Fruit fly (Drosophila melanogaster): ENCODE results near the gene Mpp6.

Mpp6 gene

dm6 chr2L:21189273-21189781, 33.2 kb downstream of the Mpp6 start:
- no peak for TF ChIP-seq CrebA (GFP tag; optimal IDR thresholded peaks at IDR 0.05; ENCODE audit: borderline replicate concordance)
- TF ChIP-seq CG9705 (GFP tag; optimal IDR thresholded peaks at IDR 0.05), result no peak
- TF ChIP-seq GATAd (GFP tag; optimal IDR thresholded peaks at IDR 0.05), result no peak
- TF ChIP-seq HLH106 (tag; optimal IDR thresholded peaks at IDR 0.05), result no peak
- no peak for TF ChIP-seq Rel (GFP tag; optimal IDR thresholded peaks at IDR 0.05)
- no peak for TF ChIP-seq Rel (tag; optimal IDR thresholded peaks at IDR 0.05)
- no peak for TF ChIP-seq ey (GFP tag; optimal IDR thresholded peaks at IDR 0.05)
- TF ChIP-seq Myc (optimal IDR thresholded peaks at IDR 0.05), result no peak

dm6 chr2L:21195331-21195730, 39.2 kb downstream of the Mpp6 start:
- TF ChIP-seq CG32264 (GFP tag; optimal IDR thresholded peaks at IDR 0.05), result no peak
- TF ChIP-seq GATAd (GFP tag; optimal IDR thresholded peaks at IDR 0.05), result no peak
- TF ChIP-seq Abd-B (GFP tag; optimal IDR thresholded peaks at IDR 0.05), result no peak
- TF ChIP-seq Dif (GFP tag; optimal IDR thresholded peaks at IDR 0.05; ENCODE audit: partially characterized antibody), result no peak
- TF ChIP-seq foxo (GFP tag; optimal IDR thresholded peaks at IDR 0.05), result peak in 1 of 2 experiments; percentile 12
- peak; percentile 4 for TF ChIP-seq rgr (GFP tag; optimal IDR thresholded peaks at IDR 0.05)
- no peak for TF ChIP-seq lola (GFP tag; optimal IDR thresholded peaks at IDR 0.05)
- no peak for TF ChIP-seq woc (GFP tag; optimal IDR thresholded peaks at IDR 0.05)
- no peak for TF ChIP-seq usp (GFP tag; optimal IDR thresholded peaks at IDR 0.05)
- no peak for TF ChIP-seq dmrt93B (GFP tag; optimal IDR thresholded peaks at IDR 0.05)
- TF ChIP-seq ey (GFP tag; optimal IDR thresholded peaks at IDR 0.05), result peak; percentile 9
- TF ChIP-seq h (GFP tag; optimal IDR thresholded peaks at IDR 0.05), result peak; percentile 14

- TF ChIP-seq HLH106 (tag; optimal IDR thresholded peaks at IDR 0.05) (peak; percentile 28), CG9705 (GFP tag; optimal IDR thresholded peaks at IDR 0.05) (no peak), sv (GFP tag; optimal IDR thresholded peaks at IDR 0.05) (no peak), fru (GFP tag; optimal IDR thresholded peaks at IDR 0.05) (peak; percentile 46), foxo (GFP tag; optimal IDR thresholded peaks at IDR 0.05) (peak in 1 of 2 experiments; percentile 8), ey (GFP tag; optimal IDR thresholded peaks at IDR 0.05) (no peak), Abd-B (GFP tag; optimal IDR thresholded peaks at IDR 0.05) (no peak), rgr (GFP tag; optimal IDR thresholded peaks at IDR 0.05) (no peak), Hnf4 (GFP tag; optimal IDR thresholded peaks at IDR 0.05) (no peak), Dif (GFP tag; optimal IDR thresholded peaks at IDR 0.05; ENCODE audit: partially characterized antibody) (no peak), h (GFP tag; optimal IDR thresholded peaks at IDR 0.05) (peak; percentile 39), Myc (optimal IDR thresholded peaks at IDR 0.05) (no peak)
These were observed 40.4 kb downstream of the Mpp6 start for dm6 chr2L:21196511-21196910.

dm6 chr2L:21197178-21197577, 41.1 kb downstream of the Mpp6 start:
- TF ChIP-seq Hnf4 (GFP tag; optimal IDR thresholded peaks at IDR 0.05), result no peak
- no peak for TF ChIP-seq Hr83 (GFP tag; optimal IDR thresholded peaks at IDR 0.05; ENCODE audit: poor library complexity, severe bottlenecking)
- TF ChIP-seq ey (GFP tag; optimal IDR thresholded peaks at IDR 0.05), result peak; percentile 1
- TF ChIP-seq foxo (GFP tag; optimal IDR thresholded peaks at IDR 0.05), result peak in 1 of 2 experiments; percentile 36
- peak; percentile 13 for TF ChIP-seq fru (GFP tag; optimal IDR thresholded peaks at IDR 0.05)
- TF ChIP-seq h (GFP tag; optimal IDR thresholded peaks at IDR 0.05), result peak; percentile 29

dm6 chr2L:21198633-21199264, 42.7 kb downstream of the Mpp6 start, which contains the start of gene Ret:
Gene Ret, minus strand, starts transcription at chr2L:21198762.
- no peak for TF ChIP-seq Dfd (GFP tag; optimal IDR thresholded peaks at IDR 0.05)
- TF ChIP-seq ey (GFP tag; optimal IDR thresholded peaks at IDR 0.05), result no peak
- TF ChIP-seq Myc (optimal IDR thresholded peaks at IDR 0.05), result no peak
- TF ChIP-seq dsf (GFP tag; optimal IDR thresholded peaks at IDR 0.05; ENCODE audit: borderline replicate concordance), result no peak

- peak; percentile 16 for TF ChIP-seq Dfd (GFP tag; optimal IDR thresholded peaks at IDR 0.05)
- no peak for TF ChIP-seq Jra (GFP tag; optimal IDR thresholded peaks at IDR 0.05)
These were observed 44.2 kb downstream of the Mpp6 start, which contains the start of gene CG31624 for dm6 chr2L:21200275-21200674. Gene CG31624, minus strand, starts transcription at chr2L:21200375.

- no peak for TF ChIP-seq Hnf4 (GFP tag; optimal IDR thresholded peaks at IDR 0.05)
- TF ChIP-seq jim (GFP tag; optimal IDR thresholded peaks at IDR 0.05), result no peak
- TF ChIP-seq dl (GFP tag; optimal IDR thresholded peaks at IDR 0.05; ENCODE audit: insufficient read depth in 1 of 2, partially characterized antibody in 2 of 2), result no peak
- TF ChIP-seq foxo (GFP tag; optimal IDR thresholded peaks at IDR 0.05), result no peak
- no peak for TF ChIP-seq Myc (optimal IDR thresholded peaks at IDR 0.05)
- TF ChIP-seq CrebA (GFP tag; optimal IDR thresholded peaks at IDR 0.05; ENCODE audit: borderline replicate concordance), result no peak
- TF ChIP-seq Dfd (GFP tag; optimal IDR thresholded peaks at IDR 0.05), result no peak
- TF ChIP-seq Rel (GFP tag; optimal IDR thresholded peaks at IDR 0.05), result no peak
- no peak for TF ChIP-seq Rel (tag; optimal IDR thresholded peaks at IDR 0.05)
- TF ChIP-seq N (GFP tag; optimal IDR thresholded peaks at IDR 0.05), result no peak
- no peak for TF ChIP-seq h (GFP tag; optimal IDR thresholded peaks at IDR 0.05)
- TF ChIP-seq Dif (GFP tag; optimal IDR thresholded peaks at IDR 0.05; ENCODE audit: partially characterized antibody), result no peak
- TF ChIP-seq Jra (GFP tag; optimal IDR thresholded peaks at IDR 0.05), result no peak
- TF ChIP-seq pan (optimal IDR thresholded peaks at IDR 0.05), result no peak
- TF ChIP-seq GATAd (GFP tag; optimal IDR thresholded peaks at IDR 0.05), result no peak
- TF ChIP-seq HLH106 (tag; optimal IDR thresholded peaks at IDR 0.05), result no peak
- TF ChIP-seq dsf (GFP tag; optimal IDR thresholded peaks at IDR 0.05; ENCODE audit: borderline replicate concordance), result no peak
- no peak for TF ChIP-seq tai (GFP tag; optimal IDR thresholded peaks at IDR 0.05)
- no peak for TF ChIP-seq brk (GFP tag; optimal IDR thresholded peaks at IDR 0.05)
These were observed 46.6 kb downstream of the Mpp6 start, which contains the start of gene CG31988 for dm6 chr2L:21202702-21203101. Gene CG31988, minus strand, starts transcription at chr2L:21202802.
